Worm (Caenorhabditis elegans): ENCODE data around the gene nhr-271.

nhr-271 gene

DNA sequence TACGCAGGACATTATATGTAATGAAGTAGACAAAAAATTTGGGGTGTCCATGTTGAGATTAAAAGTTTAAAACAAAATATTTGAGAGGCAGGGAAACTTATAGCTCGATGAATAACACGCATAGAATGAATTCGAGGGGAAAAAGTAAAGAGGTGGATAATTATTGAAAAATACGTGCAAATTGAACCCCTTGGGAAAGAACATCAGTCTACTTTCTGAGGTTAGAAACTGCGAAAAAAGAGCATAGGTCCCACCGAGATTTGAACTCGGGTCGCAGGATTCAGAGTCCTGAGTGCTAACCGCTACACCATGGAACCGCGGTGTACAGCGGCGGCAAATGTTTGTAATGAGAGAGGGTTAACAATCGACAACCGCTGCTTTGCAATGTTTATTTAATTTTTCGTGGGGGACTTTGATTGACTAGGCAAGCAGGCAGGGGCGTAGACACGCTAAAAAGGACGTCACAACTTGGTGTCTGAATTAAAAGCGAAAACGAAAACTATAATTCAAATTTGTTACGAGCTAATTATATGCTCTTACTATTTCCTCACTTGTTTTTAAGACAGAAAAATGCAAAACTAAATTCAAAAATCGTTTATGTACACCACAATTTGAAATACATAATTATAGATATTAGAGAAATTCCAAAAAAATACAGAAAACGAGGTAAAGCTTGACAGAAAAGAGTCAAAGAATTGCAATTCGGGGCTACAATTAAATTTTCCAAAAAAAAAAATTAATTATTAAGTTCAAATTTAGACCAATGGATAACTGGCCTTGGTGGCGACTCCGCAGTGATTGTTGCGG is 11.9 kb upstream of the nhr-271 start, which contains the start of gene srh-269:
Gene srh-269, minus strand, starts transcription at position 51 of the 807 bp plus-strand sequence.
- TF ChIP-seq sma-3 (GFP tag; optimal IDR thresholded peaks at IDR 0.05) (peak; percentile 42), nhr-6 (tag; optimal IDR thresholded peaks at IDR 0.05) (peak; percentile 12), unc-55 (GFP tag; optimal IDR thresholded peaks at IDR 0.05) (no peak), elt-1 (tag; optimal IDR thresholded peaks at IDR 0.05) (no peak), lin-11 (tag; optimal IDR thresholded peaks at IDR 0.05) (no peak), nhr-25 (tag; optimal IDR thresholded peaks at IDR 0.05) (no peak), C34F6.9 (tag; optimal IDR thresholded peaks at IDR 0.05) (peak; percentile 36), gmeb-1 (tag; optimal IDR thresholded peaks at IDR 0.05) (peak; percentile 52), nhr-77 (tag; optimal IDR thresholded peaks at IDR 0.05) (no peak), lin-13 (GFP tag; optimal IDR thresholded peaks at IDR 0.05) (peak; percentile 52), mbf-1 (tag; optimal IDR thresholded peaks at IDR 0.05) (no peak), ama-1 (optimal IDR thresholded peaks at IDR 0.05) (peak; percentile 90), nhr-23 (tag; optimal IDR thresholded peaks at IDR 0.05) (no peak), Y55F3AM.14 (GFP tag; optimal IDR thresholded peaks at IDR 0.05) (peak; percentile 72), ceh-82 (tag; optimal IDR thresholded peaks at IDR 0.05) (no peak), R02D3.7 (tag; optimal IDR thresholded peaks at IDR 0.05) (no peak), zag-1 (tag; optimal IDR thresholded peaks at IDR 0.05) (no peak), snpc-4 (tag; optimal IDR thresholded peaks at IDR 0.05) (peak; percentile 30), nhr-129 (tag; optimal IDR thresholded peaks at IDR 0.05) (peak; percentile 76), crh-2 (tag; optimal IDR thresholded peaks at IDR 0.05) (peak; percentile 13), F13H6.1 (tag; optimal IDR thresholded peaks at IDR 0.05) (peak; percentile 55), nhr-10 (tag; optimal IDR thresholded peaks at IDR 0.05) (no peak), fos-1 (tag; optimal IDR thresholded peaks at IDR 0.05) (peak; percentile 40), sem-4 (tag; optimal IDR thresholded peaks at IDR 0.05) (no peak), mab-5 (tag; optimal IDR thresholded peaks at IDR 0.05) (no peak), nhr-21 (tag; optimal IDR thresholded peaks at IDR 0.05) (peak; percentile 47), sma-9 (GFP tag; optimal IDR thresholded peaks at IDR 0.05) (peak; percentile 54), sma-9 (tag; optimal IDR thresholded peaks at IDR 0.05) (no peak), ZK546.5 (tag; optimal IDR thresholded peaks at IDR 0.05) (no peak), lsy-2 (tag; optimal IDR thresholded peaks at IDR 0.05) (peak; percentile 27 to 63), ztf-11 (tag; optimal IDR thresholded peaks at IDR 0.05) (no peak), ceh-16 (tag; optimal IDR thresholded peaks at IDR 0.05) (no peak), ztf-4 (tag; optimal IDR thresholded peaks at IDR 0.05) (peak; percentile 16), unc-39 (tag; optimal IDR thresholded peaks at IDR 0.05) (no peak), unc-62 (GFP tag; optimal IDR thresholded peaks at IDR 0.05) (no peak)

DNA sequence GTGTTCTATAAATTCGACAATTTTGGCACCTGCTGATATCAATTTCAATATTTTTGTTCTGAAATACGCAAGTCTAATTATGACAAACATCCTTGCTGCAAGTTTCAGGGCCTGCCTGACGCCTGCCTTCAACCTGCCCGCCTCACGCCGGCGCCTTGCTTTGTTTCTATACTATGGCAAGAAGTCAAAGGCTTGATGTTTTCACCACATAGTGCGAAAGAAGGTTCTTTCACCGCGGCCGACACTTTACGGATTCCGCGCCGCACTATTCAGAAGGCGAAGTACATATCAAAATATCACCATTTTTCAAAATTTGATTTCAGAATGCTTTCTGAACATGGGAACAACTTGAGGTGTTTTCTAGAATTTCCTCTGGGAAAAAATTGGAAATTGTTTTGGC is 9.2 kb upstream of the nhr-271 start:
- TF ChIP-seq nhr-237 (tag; optimal IDR thresholded peaks at IDR 0.05) (no peak), blmp-1 (tag; optimal IDR thresholded peaks at IDR 0.05; ENCODE audit: insufficient read depth) (no peak)

DNA sequence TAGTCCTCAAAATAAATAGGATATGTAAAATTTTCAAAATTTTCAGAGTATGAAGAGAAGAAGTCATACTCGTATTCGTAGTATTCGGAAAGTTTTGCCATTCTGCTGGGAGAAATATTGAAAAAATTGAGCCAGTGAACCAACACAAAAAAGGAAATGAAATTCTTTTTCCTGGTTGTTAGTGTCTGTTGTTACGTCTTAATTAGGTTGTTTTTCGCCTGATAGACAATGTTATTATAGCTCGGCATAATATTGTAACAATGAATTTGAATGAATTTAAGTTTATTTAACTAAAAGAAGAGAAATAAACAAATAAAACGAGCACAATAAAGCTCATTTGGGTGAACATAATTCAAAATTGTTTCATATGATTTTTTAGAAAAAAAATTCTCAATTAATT is 8.1 kb upstream of the nhr-271 start, which contains the start of gene srw-73:
Gene srw-73, minus strand, starts transcription at position 101 of the 400 bp plus-strand sequence.
- TF ChIP-seq elt-3 (tag; optimal IDR thresholded peaks at IDR 0.05) (no peak), nhr-6 (tag; optimal IDR thresholded peaks at IDR 0.05) (no peak), fos-1 (tag; optimal IDR thresholded peaks at IDR 0.05) (no peak), sma-9 (GFP tag; optimal IDR thresholded peaks at IDR 0.05) (no peak), sma-9 (tag; optimal IDR thresholded peaks at IDR 0.05) (no peak), ztf-4 (tag; optimal IDR thresholded peaks at IDR 0.05) (no peak), ceh-82 (tag; optimal IDR thresholded peaks at IDR 0.05) (no peak), blmp-1 (tag; optimal IDR thresholded peaks at IDR 0.05; ENCODE audit: insufficient read depth) (no peak), elt-1 (tag; optimal IDR thresholded peaks at IDR 0.05) (no peak), F13H6.1 (tag; optimal IDR thresholded peaks at IDR 0.05) (no peak), sma-3 (GFP tag; optimal IDR thresholded peaks at IDR 0.05) (no peak), lsy-2 (tag; optimal IDR thresholded peaks at IDR 0.05) (no peak)

Data from whole organism, L2 larva.